Worm (Caenorhabditis elegans): Measurements from ENCODE around the gene imph-1.

DNA sequence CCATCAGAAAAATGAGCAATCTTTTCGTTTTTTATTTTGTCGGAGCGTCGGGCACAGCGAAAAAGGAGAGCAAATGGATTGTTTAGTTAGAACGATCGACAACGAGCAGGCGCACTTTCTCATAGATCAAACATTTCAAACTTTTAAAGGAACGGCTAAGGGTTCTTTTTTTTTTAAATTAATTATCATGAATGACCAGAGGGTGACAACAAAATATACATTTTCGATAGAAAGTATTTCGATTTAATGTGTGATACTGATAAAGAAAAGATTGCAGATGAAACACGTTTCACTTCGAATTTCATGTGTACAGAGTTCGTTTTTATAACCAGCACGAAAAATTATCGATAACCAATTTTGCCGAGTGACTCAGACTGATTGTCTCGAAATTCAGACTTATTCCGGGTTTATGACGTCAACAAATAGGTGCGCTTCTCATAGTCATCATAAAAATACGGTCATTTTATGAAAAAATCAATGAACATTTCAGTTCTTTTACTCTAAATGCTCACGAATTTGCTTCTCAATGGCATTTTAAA is 46.8 kb upstream of the imph-1 start:
- TF ChIP-seq unc-62 (GFP tag; optimal IDR thresholded peaks at IDR 0.05) (no peak), snpc-4 (tag; optimal IDR thresholded peaks at IDR 0.05) (no peak), elt-3 (tag; optimal IDR thresholded peaks at IDR 0.05) (no peak), unc-39 (tag; optimal IDR thresholded peaks at IDR 0.05) (no peak), bed-3 (GFP tag; optimal IDR thresholded peaks at IDR 0.05) (no peak), nhr-76 (tag; optimal IDR thresholded peaks at IDR 0.05) (no peak), tbx-8 (GFP tag; optimal IDR thresholded peaks at IDR 0.05) (no peak), nhr-12 (tag; optimal IDR thresholded peaks at IDR 0.05) (no peak), mep-1 (tag; optimal IDR thresholded peaks at IDR 0.05) (no peak), pha-4 (tag; optimal IDR thresholded peaks at IDR 0.05) (no peak), lsy-2 (tag; optimal IDR thresholded peaks at IDR 0.05) (no peak), mls-2 (tag; optimal IDR thresholded peaks at IDR 0.05) (no peak), nhr-28 (tag; optimal IDR thresholded peaks at IDR 0.05) (no peak)

All from whole organism, mixed stage, embryonic.